Worm (Caenorhabditis elegans) whole organism, L2 larva: ENCODE data around the gene gldi-10.

Experiments used
- C34F6.9 ChIP-seq: fragments of 150-350 bp; optimal IDR thresholded peaks from 2 replicates; lab custom pipeline; 2014; ENCODE audit warnings: missing biosample characterization, missing genetic modification characterization
- F13H6.1 ChIP-seq: sonication (generic microtip); optimal IDR thresholded peaks from 2 replicates; lab custom pipeline; 2016; ENCODE audit warnings: missing genetic modification characterization, missing compliant biosample characterization
- R02D3.7 ChIP-seq: fragments of 150-350 bp; optimal IDR thresholded peaks from 2 replicates; lab custom pipeline; 2014; ENCODE audit warnings: missing biosample characterization, missing genetic modification characterization
- Y55F3AM.14 ChIP-seq: fragments of 200-800 bp; sonication (Bioruptor generic); optimal IDR thresholded peaks from 2 replicates; lab custom pipeline; 2018; ENCODE audit warnings: mild to moderate bottlenecking, missing genetic modification characterization, missing compliant biosample characterization
- ZK546.5 ChIP-seq: sonication (generic microtip); optimal IDR thresholded peaks from 2 replicates; lab custom pipeline; 2017; ENCODE audit warnings: missing biosample characterization, missing genetic modification characterization
- alr-1 ChIP-seq: fragments of 150-350 bp; optimal IDR thresholded peaks from 2 replicates; lab custom pipeline; 2014; ENCODE audit warnings: missing biosample characterization, missing genetic modification characterization
- ama-1 ChIP-seq: fragments of 150-350 bp; optimal IDR thresholded peaks from 2 replicates; lab custom pipeline; 2018; ENCODE audit warnings: inconsistent platforms
- blmp-1 ChIP-seq: sonication (generic microtip); optimal IDR thresholded peaks from 2 replicates; lab custom pipeline; 2017; ENCODE audit warnings: missing genetic modification characterization, mild to moderate bottlenecking, missing compliant biosample characterization, antibody characterized with exemption, moderate library complexity; ENCODE audit not compliant: insufficient read depth
- ceh-82 ChIP-seq: fragments of 150-350 bp; optimal IDR thresholded peaks from 2 replicates; lab custom pipeline; 2014; ENCODE audit warnings: missing biosample characterization, missing genetic modification characterization
- crh-2 ChIP-seq: sonication (generic microtip); optimal IDR thresholded peaks from 2 replicates; lab custom pipeline; 2017; ENCODE audit warnings: missing biosample characterization, missing genetic modification characterization
- egl-27 ChIP-seq: sonication (generic microtip); optimal IDR thresholded peaks from 3 replicates; lab custom pipeline; 2017; ENCODE audit warnings: missing biosample characterization, missing genetic modification reagents, missing genetic modification characterization
- elt-1 ChIP-seq: fragments of 150-350 bp; optimal IDR thresholded peaks from 2 replicates; lab custom pipeline; 2014; ENCODE audit warnings: missing biosample characterization, missing genetic modification characterization
- elt-3 ChIP-seq: sonication (generic microtip); optimal IDR thresholded peaks from 2 replicates; lab custom pipeline; 2017; ENCODE audit warnings: missing biosample characterization, missing genetic modification characterization
- fos-1 ChIP-seq: fragments of 150-350 bp; optimal IDR thresholded peaks from 2 replicates; lab custom pipeline; 2014; ENCODE audit warnings: missing biosample characterization, missing genetic modification characterization
- gmeb-1 ChIP-seq: fragments of 150-350 bp; optimal IDR thresholded peaks from 2 replicates; lab custom pipeline; 2014; ENCODE audit warnings: missing biosample characterization, missing genetic modification characterization
- lin-13 ChIP-seq: fragments of 150-350 bp; optimal IDR thresholded peaks from 2 replicates; lab custom pipeline; 2014; ENCODE audit warnings: missing biosample characterization, missing genetic modification reagents, missing genetic modification characterization
- lin-39 ChIP-seq: fragments of 150-350 bp; optimal IDR thresholded peaks from 2 replicates; lab custom pipeline; 2014; ENCODE audit warnings: missing biosample characterization, missing genetic modification reagents, missing genetic modification characterization
- lsy-2 ChIP-seq, 2 experiments: fragments of 150-350 bp in 1 of 2; sonication (generic microtip) in 1 of 2; optimal IDR thresholded peaks; 2 replicates each; lab custom pipeline; 2014 to 2017; ENCODE audit warnings: missing biosample characterization in 2 of 2, missing genetic modification characterization in 2 of 2
- mab-5 ChIP-seq: fragments of 150-350 bp; optimal IDR thresholded peaks from 2 replicates; lab custom pipeline; 2014; ENCODE audit warnings: missing biosample characterization, missing genetic modification characterization
- mbf-1 ChIP-seq: sonication (generic microtip); optimal IDR thresholded peaks from 2 replicates; lab custom pipeline; 2017; ENCODE audit warnings: missing biosample characterization, missing genetic modification characterization
- nhr-10 ChIP-seq: sonication (generic microtip); optimal IDR thresholded peaks from 2 replicates; lab custom pipeline; 2017; ENCODE audit warnings: missing biosample characterization, missing genetic modification characterization
- nhr-12 ChIP-seq: fragments of 150-350 bp; optimal IDR thresholded peaks from 2 replicates; lab custom pipeline; 2014; ENCODE audit warnings: missing biosample characterization, missing genetic modification characterization
- nhr-129 ChIP-seq: fragments of 150-350 bp; optimal IDR thresholded peaks from 2 replicates; lab custom pipeline; 2014; ENCODE audit warnings: missing biosample characterization, missing genetic modification characterization
- nhr-21 ChIP-seq: fragments of 150-350 bp; optimal IDR thresholded peaks from 2 replicates; lab custom pipeline; 2014; ENCODE audit warnings: missing biosample characterization, missing genetic modification characterization
- nhr-237 ChIP-seq: fragments of 150-350 bp; optimal IDR thresholded peaks from 2 replicates; lab custom pipeline; 2014; ENCODE audit warnings: missing biosample characterization, missing genetic modification characterization
- nhr-25 ChIP-seq: fragments of 150-350 bp; sonication (generic microtip); optimal IDR thresholded peaks from 3 replicates; lab custom pipeline; 2014; ENCODE audit warnings: missing biosample characterization, missing genetic modification characterization
- nhr-6 ChIP-seq: fragments of 150-350 bp; optimal IDR thresholded peaks from 2 replicates; lab custom pipeline; 2014; ENCODE audit warnings: missing biosample characterization, missing genetic modification characterization
- peb-1 ChIP-seq: fragments of 150-350 bp; optimal IDR thresholded peaks from 2 replicates; lab custom pipeline; 2014; ENCODE audit warnings: missing biosample characterization, missing genetic modification characterization
- sem-4 ChIP-seq: fragments of 150-350 bp; optimal IDR thresholded peaks from 2 replicates; lab custom pipeline; 2014; ENCODE audit warnings: missing biosample characterization, missing genetic modification reagents, missing genetic modification characterization
- skn-1 ChIP-seq: sonication (generic microtip); optimal IDR thresholded peaks from 2 replicates; lab custom pipeline; 2017; ENCODE audit warnings: missing biosample characterization, missing genetic modification characterization
- sma-9 ChIP-seq, 2 experiments: fragments of 150-350 bp in 1 of 2; sonication (generic microtip) in 1 of 2; optimal IDR thresholded peaks; 2 replicates each; lab custom pipeline; 2014 to 2016; ENCODE audit warnings: missing genetic modification characterization in 2 of 2, mild to moderate bottlenecking in 1 of 2, missing biosample characterization in 1 of 2, missing compliant biosample characterization in 1 of 2, missing genetic modification reagents in 1 of 2, moderate library complexity in 1 of 2
- snpc-4 ChIP-seq: fragments of 150-350 bp; optimal IDR thresholded peaks from 2 replicates; lab custom pipeline; 2014; ENCODE audit warnings: missing biosample characterization, missing genetic modification characterization
- unc-39 ChIP-seq: fragments of 150-350 bp; optimal IDR thresholded peaks from 2 replicates; lab custom pipeline; 2014; ENCODE audit warnings: missing biosample characterization, missing genetic modification characterization
- unc-62 ChIP-seq: fragments of 150-350 bp; optimal IDR thresholded peaks from 2 replicates; lab custom pipeline; 2014; ENCODE audit warnings: missing biosample characterization, missing genetic modification reagents, missing genetic modification characterization
- zag-1 ChIP-seq: fragments of 150-350 bp; optimal IDR thresholded peaks from 2 replicates; lab custom pipeline; 2014; ENCODE audit warnings: missing biosample characterization, missing genetic modification characterization
- ztf-1 ChIP-seq: fragments of 200-800 bp; sonication (Bioruptor generic); conservative IDR thresholded peaks from 2 replicates; pipeline ENCODE4 v1.3.6; 2022; ENCODE audit warnings: missing genetic modification characterization, missing compliant biosample characterization
- ztf-11 ChIP-seq: sonication (generic microtip); optimal IDR thresholded peaks from 2 replicates; lab custom pipeline; 2017; ENCODE audit warnings: missing biosample characterization, missing genetic modification characterization
- ztf-4 ChIP-seq: fragments of 150-350 bp; optimal IDR thresholded peaks from 2 replicates; lab custom pipeline; 2014; ENCODE audit warnings: missing biosample characterization, missing genetic modification characterization

gldi-10 gene

DNA sequence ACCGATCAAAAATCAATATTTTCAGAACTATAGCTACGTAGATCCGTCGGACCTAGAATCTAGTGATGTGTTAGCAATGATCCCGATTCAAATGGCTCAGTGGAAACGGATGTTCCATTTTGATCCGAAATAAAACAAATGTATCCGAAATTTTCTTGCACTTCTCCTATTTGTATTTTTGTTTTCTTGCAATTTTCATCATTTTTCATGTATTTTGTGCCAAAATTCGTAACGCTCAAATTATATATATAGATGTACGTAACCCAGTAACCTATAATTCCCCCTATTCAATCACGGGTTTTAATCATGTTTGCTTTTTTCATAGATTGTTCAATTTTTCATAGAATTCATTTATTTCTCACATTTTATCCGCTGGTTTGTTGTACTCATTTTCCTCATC, at the start of gene gldi-10:
Gene gldi-10, plus strand, starts transcription at position 301 of the 400 bp plus-strand sequence.
- TF ChIP-seq alr-1 (tag; lab: Kevin White, UChicago) (no peak), unc-39 (tag; lab: Kevin White, UChicago) (no peak), sem-4 (tag; lab: Kevin White, UChicago) (no peak), nhr-6 (tag; lab: Kevin White, UChicago) (no peak), Y55F3AM.14 (GFP tag; lab: Kevin White, UChicago) (no peak), nhr-129 (tag; lab: Kevin White, UChicago) (no peak), skn-1 (no peak), F13H6.1 (no peak), lin-13 (no peak), lin-39 (no peak), mbf-1 (tag; lab: Kevin White, UChicago) (no peak), egl-27 (tag; lab: Kevin White, UChicago) (no peak)

DNA sequence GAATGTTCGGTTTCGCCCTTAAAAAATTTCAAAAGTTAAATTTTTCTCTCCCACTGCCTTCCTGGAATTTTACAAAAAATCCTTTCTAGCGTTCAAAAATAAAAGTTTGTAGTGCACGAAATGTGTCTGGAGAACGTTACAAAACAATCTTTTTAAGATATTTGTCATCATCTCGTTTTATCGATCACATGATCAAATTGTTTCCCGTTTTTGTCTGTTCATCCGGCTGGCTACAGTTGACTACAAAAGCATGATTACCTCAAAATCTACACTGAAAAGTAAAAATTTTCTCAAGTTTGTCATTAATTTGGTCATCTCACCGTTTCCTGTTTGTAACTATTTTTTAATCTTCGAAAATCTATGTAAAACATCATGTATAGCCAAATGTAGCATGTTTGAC, 48.0 kb upstream of the gldi-10 start:
- TF ChIP-seq nhr-25 (peak; percentile 30), egl-27 (tag; lab: Kevin White, UChicago) (no peak), ama-1 (no peak), nhr-6 (tag; lab: Kevin White, UChicago) (no peak)

DNA sequence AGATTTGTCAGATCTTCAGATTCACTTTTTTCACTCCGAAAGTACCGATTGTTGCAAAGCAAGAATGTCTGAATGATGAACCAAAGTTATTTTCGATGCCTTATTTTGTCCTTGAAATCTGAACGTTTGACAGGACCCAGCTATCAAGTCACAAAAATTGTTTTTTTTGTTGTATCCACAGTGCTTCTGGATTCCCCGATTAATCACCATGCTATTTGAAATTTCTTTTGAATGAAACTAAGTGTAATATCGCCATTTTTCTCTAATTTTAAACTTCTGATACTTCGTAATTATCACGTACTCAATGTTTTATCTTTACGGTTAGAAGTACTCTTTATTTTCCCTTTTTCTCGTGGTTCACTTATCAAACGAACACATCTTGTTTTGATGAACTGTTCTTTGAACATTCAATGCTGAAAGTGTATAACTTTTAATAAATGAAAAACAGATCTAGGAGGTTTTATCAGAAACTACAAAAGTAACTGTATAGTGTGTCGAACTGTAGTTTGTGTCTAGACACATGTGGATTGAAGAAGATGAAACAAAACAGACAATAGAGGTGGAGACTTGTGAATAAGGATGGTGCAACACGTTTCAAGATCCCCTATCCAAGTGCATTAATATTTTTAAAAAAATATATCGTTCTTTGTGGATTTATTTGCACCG, 47.4 kb upstream of the gldi-10 start:
- TF ChIP-seq sma-9 (GFP tag; optimal IDR thresholded peaks at IDR 0.05; lab: Kevin White, UChicago) (peak; percentile 34), sma-9 (tag; optimal IDR thresholded peaks at IDR 0.05; lab: Kevin White, UChicago) (no peak), C34F6.9 (tag; lab: Kevin White, UChicago) (no peak), nhr-25 (peak; percentile 38), blmp-1 (tag; lab: Kevin White, UChicago) (peak; percentile 74)

DNA sequence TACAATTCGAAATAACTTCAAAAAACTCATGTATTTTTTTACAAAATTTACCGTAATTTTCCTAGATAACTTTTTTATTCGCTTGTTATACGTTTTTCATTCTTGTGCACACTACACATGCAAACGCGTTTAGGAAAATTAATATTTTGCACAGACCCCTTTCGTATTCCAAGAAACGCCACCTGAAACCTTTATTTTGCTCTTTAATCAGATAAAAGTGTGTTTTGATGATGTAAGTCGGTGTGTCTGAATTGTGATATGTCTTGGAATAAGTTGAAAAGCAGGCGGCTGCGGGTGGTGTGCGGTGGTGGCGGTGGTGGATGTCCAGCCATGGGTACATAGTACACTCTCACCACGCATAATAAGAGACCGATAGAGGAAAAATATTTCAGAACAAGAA, 45.6 kb upstream of the gldi-10 start:
- TF ChIP-seq unc-39 (tag; lab: Kevin White, UChicago) (no peak), sma-9 (GFP tag; optimal IDR thresholded peaks at IDR 0.05; lab: Kevin White, UChicago) (peak; percentile 3), sma-9 (tag; optimal IDR thresholded peaks at IDR 0.05; lab: Kevin White, UChicago) (no peak), nhr-21 (tag; lab: Kevin White, UChicago) (peak; percentile 1), nhr-237 (no peak), crh-2 (tag; lab: Kevin White, UChicago) (no peak), sem-4 (tag; lab: Kevin White, UChicago) (no peak), nhr-12 (tag; lab: Kevin White, UChicago) (no peak)

DNA sequence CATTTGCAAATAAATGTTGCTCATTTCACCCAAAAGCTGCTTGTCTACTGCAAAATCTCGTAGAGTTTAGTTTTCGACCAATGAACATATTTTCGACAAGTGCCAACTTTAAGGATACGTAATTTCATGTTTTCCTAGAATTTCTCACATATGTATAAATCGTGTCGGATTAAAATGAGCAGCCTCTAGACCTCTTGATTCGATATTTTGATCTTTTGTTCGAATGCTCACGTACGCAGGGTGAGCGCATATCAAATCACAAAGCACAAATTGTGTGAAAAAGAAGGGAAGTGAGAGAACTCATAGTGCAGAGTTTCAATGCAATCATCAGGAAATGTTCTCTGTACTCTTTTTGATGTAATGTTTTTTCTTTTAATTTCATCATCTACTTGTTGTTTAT, 35.5 kb upstream of the gldi-10 start:
- no peak for TF ChIP-seq nhr-237
- peak; percentile 54 for TF ChIP-seq crh-2 (tag; lab: Kevin White, UChicago)
- no peak for TF ChIP-seq sem-4 (tag; lab: Kevin White, UChicago)
- no peak for TF ChIP-seq peb-1 (tag; lab: Kevin White, UChicago)
- TF ChIP-seq ceh-82 (tag; lab: Kevin White, UChicago), result no peak
- TF ChIP-seq nhr-21 (tag; lab: Kevin White, UChicago), result peak; percentile 48
- peak; percentile 31 for TF ChIP-seq F13H6.1
- TF ChIP-seq ZK546.5, result no peak
- TF ChIP-seq nhr-10 (tag; lab: Kevin White, UChicago), result no peak
- TF ChIP-seq unc-39 (tag; lab: Kevin White, UChicago), result no peak
- no peak for TF ChIP-seq R02D3.7 (tag; lab: Kevin White, UChicago)
- TF ChIP-seq elt-3 (tag; lab: Kevin White, UChicago), result no peak
- no peak for TF ChIP-seq elt-1 (tag; lab: Kevin White, UChicago)
- TF ChIP-seq ztf-11 (tag; lab: Kevin White, UChicago), result no peak
- TF ChIP-seq fos-1 (tag; lab: Kevin White, UChicago), result peak; percentile 10
- TF ChIP-seq egl-27 (tag; lab: Kevin White, UChicago), result no peak
- TF ChIP-seq Y55F3AM.14 (GFP tag; lab: Kevin White, UChicago), result no peak
- TF ChIP-seq sma-9 (GFP tag; optimal IDR thresholded peaks at IDR 0.05; lab: Kevin White, UChicago), result peak; percentile 61
- TF ChIP-seq sma-9 (tag; optimal IDR thresholded peaks at IDR 0.05; lab: Kevin White, UChicago), result no peak
- peak; percentile 49 for TF ChIP-seq nhr-129 (tag; lab: Kevin White, UChicago)
- no peak for TF ChIP-seq C34F6.9 (tag; lab: Kevin White, UChicago)
- TF ChIP-seq ama-1, result no peak
- TF ChIP-seq blmp-1 (tag; lab: Kevin White, UChicago), result no peak
- TF ChIP-seq snpc-4 (tag; lab: Kevin White, UChicago), result no peak
- TF ChIP-seq gmeb-1 (tag; lab: Kevin White, UChicago), result no peak
- no peak for TF ChIP-seq nhr-12 (tag; lab: Kevin White, UChicago)
- TF ChIP-seq alr-1 (tag; lab: Kevin White, UChicago), result no peak
- TF ChIP-seq unc-62 (GFP tag; lab: Kevin White, UChicago), result no peak
- peak in 1 of 2 experiments; percentile 36 for TF ChIP-seq lsy-2 (tag; optimal IDR thresholded peaks at IDR 0.05; lab: Kevin White, UChicago)
- no peak for TF ChIP-seq mbf-1 (tag; lab: Kevin White, UChicago)
- no peak for TF ChIP-seq mab-5 (tag; lab: Kevin White, UChicago)
- no peak for TF ChIP-seq zag-1
- no peak for TF ChIP-seq nhr-25
- TF ChIP-seq ztf-4 (tag; lab: Kevin White, UChicago), result no peak
- TF ChIP-seq ztf-1 (GFP tag; lab: Robert Waterston, UW), result no peak
- TF ChIP-seq, all 48 proteins: peak for 7
